Fruit fly (Drosophila melanogaster) whole organism, embryonic: ENCODE data around the gene jim.
A peak's percentile ranks its signal among the peaks of the same experiment; 100 is the strongest.

Source experiments
- CG10959 ChIP-seq: fragments of 200-800 bp; sonication (Bioruptor generic); IDR thresholded peaks from 2 replicates; pipeline ENCODE4 v1.3.6; 2022; ENCODE audit warnings: missing biosample characterization, missing genetic modification characterization
- CG11085 ChIP-seq: fragments of 200-800 bp; sonication (Bioruptor generic); IDR thresholded peaks from 2 replicates; pipeline ENCODE4 v1.3.6; 2022; ENCODE audit warnings: missing biosample characterization, missing genetic modification characterization
- CG11696 ChIP-seq: fragments of 200-800 bp; sonication (Bioruptor generic); IDR thresholded peaks from 2 replicates; pipeline ENCODE4 v1.3.6; 2022; ENCODE audit warnings: missing biosample characterization, missing genetic modification characterization
- CG12659 ChIP-seq: fragments of 200-800 bp; sonication (Bioruptor generic); optimal IDR thresholded peaks from 3 replicates; lab custom pipeline; 2017; ENCODE audit warnings: mild to moderate bottlenecking, missing biosample characterization, missing genetic modification reagents, missing genetic modification characterization
- CG12769 ChIP-seq: fragments of 200-800 bp; sonication (Bioruptor generic); optimal IDR thresholded peaks from 2 replicates; lab custom pipeline; 2019; ENCODE audit warnings: missing biosample characterization, mild to moderate bottlenecking, missing genetic modification characterization, moderate library complexity
- CG13894 ChIP-seq: fragments of 200-800 bp; sonication (Bioruptor generic); optimal IDR thresholded peaks from 3 replicates; lab custom pipeline; 2018; ENCODE audit warnings: missing biosample characterization, mild to moderate bottlenecking, missing genetic modification characterization, moderate library complexity
- CG14050 ChIP-seq: fragments of 200-800 bp; sonication (Bioruptor generic); IDR thresholded peaks from 3 replicates; pipeline ENCODE4 v1.3.6; 2022; ENCODE audit warnings: missing biosample characterization, missing genetic modification characterization
- CG16779 ChIP-seq: fragments of 200-800 bp; sonication (Bioruptor generic); IDR thresholded peaks from 2 replicates; pipeline ENCODE4 v1.3.6; 2022; ENCODE audit warnings: missing biosample characterization, missing genetic modification characterization
- CG17186 ChIP-seq: fragments of 200-800 bp; sonication (Bioruptor generic); optimal IDR thresholded peaks from 3 replicates; lab custom pipeline; 2017; ENCODE audit warnings: missing biosample characterization, missing genetic modification reagents, missing genetic modification characterization
- CG17829 ChIP-seq: fragments of 200-800 bp; optimal IDR thresholded peaks from 2 replicates; lab custom pipeline; 2019; ENCODE audit warnings: missing biosample characterization, mild to moderate bottlenecking, missing genetic modification characterization, moderate library complexity
- CG30431 ChIP-seq: fragments of 200-800 bp; sonication (Bioruptor generic); optimal IDR thresholded peaks from 2 replicates; lab custom pipeline; 2017; ENCODE audit warnings: missing biosample characterization, missing genetic modification characterization
- CG3163 ChIP-seq: fragments of 200-800 bp; sonication (Bioruptor generic); optimal IDR thresholded peaks from 3 replicates; lab custom pipeline; 2016; ENCODE audit warnings: missing biosample characterization, missing genetic modification characterization
- CG3726 ChIP-seq: fragments of 200-800 bp; sonication (Bioruptor generic); IDR thresholded peaks from 3 replicates; pipeline ENCODE4, ENCODE4 v1.3.6; 2022; ENCODE audit warnings: missing biosample characterization, missing genetic modification characterization
- CG6175 ChIP-seq: fragments of 200-800 bp; sonication (Bioruptor generic); IDR thresholded peaks from 3 replicates; pipeline ENCODE4 v1.3.6; 2022; ENCODE audit warnings: missing biosample characterization, missing genetic modification characterization
- CG6854 ChIP-seq: fragments of 200-800 bp; sonication (Bioruptor generic); optimal IDR thresholded peaks from 3 replicates; lab custom pipeline; 2017; ENCODE audit warnings: missing biosample characterization, mild to moderate bottlenecking, missing genetic modification characterization
- CG7357 ChIP-seq: fragments of 200-800 bp; sonication (Bioruptor generic); IDR thresholded peaks from 3 replicates; pipeline ENCODE4 v1.3.6; 2022; ENCODE audit warnings: missing biosample characterization, missing genetic modification characterization
- CG7786 ChIP-seq: fragments of 200-800 bp; sonication (Bioruptor generic); optimal IDR thresholded peaks from 2 replicates; lab custom pipeline; 2016; ENCODE audit warnings: missing biosample characterization, missing genetic modification characterization
- CG9437 ChIP-seq: fragments of 200-800 bp; sonication (Bioruptor generic); optimal IDR thresholded peaks from 2 replicates; lab custom pipeline; 2018; ENCODE audit warnings: missing biosample characterization, mild to moderate bottlenecking, missing genetic modification characterization
- Elba2 ChIP-seq: fragments of 200-800 bp; sonication (Bioruptor generic); optimal IDR thresholded peaks from 3 replicates; lab custom pipeline; 2016; ENCODE audit warnings: missing biosample characterization, missing genetic modification characterization
- HmgD ChIP-seq: fragments of 200-800 bp; sonication (Bioruptor generic); optimal IDR thresholded peaks from 3 replicates; lab custom pipeline; 2016; ENCODE audit warnings: missing biosample characterization, missing genetic modification characterization
- MESR4 ChIP-seq: fragments of 200-800 bp; sonication (Bioruptor generic); optimal IDR thresholded peaks from 2 replicates; lab custom pipeline; 2018; ENCODE audit warnings: missing biosample characterization, mild to moderate bottlenecking, missing genetic modification characterization, moderate library complexity
- NFAT ChIP-seq: fragments of 200-800 bp; sonication (Bioruptor generic); IDR thresholded peaks from 2 replicates; pipeline ENCODE4 v1.3.6; 2022; ENCODE audit warnings: missing biosample characterization, missing genetic modification characterization
- Side ChIP-seq: fragments of 200-800 bp; sonication (Bioruptor generic); optimal IDR thresholded peaks from 2 replicates; lab custom pipeline; 2016; ENCODE audit warnings: missing biosample characterization, missing genetic modification characterization
- Sox100B ChIP-seq: fragments of 200-800 bp; sonication (Bioruptor generic); optimal IDR thresholded peaks from 3 replicates; lab custom pipeline; 2018; ENCODE audit warnings: missing biosample characterization, mild to moderate bottlenecking, missing genetic modification characterization
- Taf1 ChIP-seq: fragments of 200-800 bp; sonication (Bioruptor generic); IDR thresholded peaks from 2 replicates; pipeline ENCODE4 v1.3.6; 2022; ENCODE audit warnings: missing biosample characterization, missing genetic modification characterization
- Trl ChIP-seq, 3 experiments: fragments of >200 bp in 2 of 3; fragments of 200-800 bp in 1 of 3; sonication (Bioruptor generic) in 1 of 3; optimal IDR thresholded peaks; 2 replicates in 1 of 3; 3 replicates in 2 of 3; lab custom pipeline; 2016 to 2017; ENCODE audit warnings: missing biosample characterization in 1 of 3, missing genetic modification characterization in 1 of 3
- chinmo ChIP-seq: fragments of 200-800 bp; sonication (Bioruptor generic); IDR thresholded peaks from 4 replicates; pipeline ENCODE4 v1.3.6; 2022; ENCODE audit warnings: missing biosample characterization, missing genetic modification characterization; ENCODE audit not compliant: partially characterized antibody
- cwo ChIP-seq: fragments of 200-800 bp; sonication (Bioruptor generic); optimal IDR thresholded peaks from 3 replicates; lab custom pipeline; 2017; ENCODE audit warnings: missing biosample characterization, missing genetic modification characterization, mild to moderate bottlenecking, moderate library complexity, missing genetic modification reagents
- ems ChIP-seq: fragments of 200-800 bp; sonication (Bioruptor generic); optimal IDR thresholded peaks from 3 replicates; lab custom pipeline; 2016; ENCODE audit warnings: missing biosample characterization, missing genetic modification characterization
- eve ChIP-seq, 2 experiments: fragments of >200 bp; optimal IDR thresholded peaks; 2 replicates each; lab custom pipeline; 2017; ENCODE audit warnings: missing biosample characterization in 2 of 2, missing genetic modification characterization in 2 of 2
- grn ChIP-seq: fragments of 200-800 bp; sonication (Bioruptor generic); optimal IDR thresholded peaks from 3 replicates; lab custom pipeline; 2017; ENCODE audit warnings: missing biosample characterization, missing genetic modification characterization
- ind ChIP-seq: fragments of 200-800 bp; sonication (Bioruptor generic); optimal IDR thresholded peaks from 3 replicates; lab custom pipeline; 2016; ENCODE audit warnings: missing biosample characterization, missing genetic modification characterization
- jigr1 ChIP-seq: fragments of 200-800 bp; sonication (Bioruptor generic); IDR thresholded peaks from 3 replicates; pipeline ENCODE4 v1.3.6; 2022; ENCODE audit warnings: missing biosample characterization, missing genetic modification characterization
- kay ChIP-seq: fragments of 200-800 bp; sonication (Bioruptor generic); optimal IDR thresholded peaks from 2 replicates; lab custom pipeline; 2016; ENCODE audit warnings: missing biosample characterization, missing genetic modification characterization
- ken ChIP-seq: fragments of 200-800 bp; sonication (Bioruptor generic); IDR thresholded peaks from 3 replicates; pipeline ENCODE4 v1.3.6; 2022; ENCODE audit warnings: missing biosample characterization, missing genetic modification characterization
- kni ChIP-seq: fragments of 200-800 bp; sonication (Bioruptor generic); optimal IDR thresholded peaks from 3 replicates; lab custom pipeline; 2017; ENCODE audit warnings: mild to moderate bottlenecking, missing biosample characterization, missing genetic modification reagents, missing genetic modification characterization
- nerfin-1 ChIP-seq: fragments of 200-800 bp; sonication (Bioruptor generic); optimal IDR thresholded peaks from 3 replicates; lab custom pipeline; 2019; ENCODE audit warnings: missing biosample characterization, mild to moderate bottlenecking, missing genetic modification characterization, moderate library complexity
- odd ChIP-seq: fragments of 200-800 bp; sonication (Bioruptor generic); optimal IDR thresholded peaks from 2 replicates; lab custom pipeline; 2017; ENCODE audit warnings: missing biosample characterization, mild to moderate bottlenecking, missing genetic modification characterization
- pita ChIP-seq: fragments of 200-800 bp; sonication (Bioruptor generic); optimal IDR thresholded peaks from 2 replicates; lab custom pipeline; 2017; ENCODE audit warnings: missing biosample characterization, mild to moderate bottlenecking, missing genetic modification characterization
- sens ChIP-seq: fragments of 200-800 bp; sonication (Bioruptor generic); peaks from one replicate; lab custom pipeline; 2016; ENCODE audit warnings: missing biosample characterization, missing genetic modification characterization
- stwl ChIP-seq: fragments of 200-800 bp; sonication (Bioruptor generic); optimal IDR thresholded peaks from 3 replicates; lab custom pipeline; 2018; ENCODE audit warnings: missing biosample characterization, mild to moderate bottlenecking, missing genetic modification characterization, moderate library complexity
- sug ChIP-seq: fragments of 200-800 bp; optimal IDR thresholded peaks from 2 replicates; lab custom pipeline; 2019; ENCODE audit warnings: missing biosample characterization, mild to moderate bottlenecking, missing genetic modification characterization, moderate library complexity
- tap ChIP-seq: fragments of 200-800 bp; optimal IDR thresholded peaks from 3 replicates; lab custom pipeline; 2019; ENCODE audit warnings: missing biosample characterization, mild to moderate bottlenecking, missing genetic modification characterization, moderate library complexity
- tup ChIP-seq: fragments of 200-800 bp; sonication (Bioruptor generic); optimal IDR thresholded peaks from 2 replicates; lab custom pipeline; 2016; ENCODE audit warnings: missing biosample characterization, mild to moderate bottlenecking, missing genetic modification characterization, moderate library complexity
- unc-4 ChIP-seq: fragments of 200-800 bp; sonication (Bioruptor generic); IDR thresholded peaks from 2 replicates; pipeline ENCODE4 v1.3.6; 2022; ENCODE audit warnings: missing biosample characterization, missing genetic modification characterization; ENCODE audit not compliant: partially characterized antibody
- wek ChIP-seq: fragments of 200-800 bp; sonication (Bioruptor generic); optimal IDR thresholded peaks from 3 replicates; lab custom pipeline; 2018; ENCODE audit warnings: missing biosample characterization, mild to moderate bottlenecking, missing genetic modification characterization, moderate library complexity
- zf30C ChIP-seq: fragments of 200-800 bp; sonication (Bioruptor generic); optimal IDR thresholded peaks from 3 replicates; lab custom pipeline; 2018; ENCODE audit warnings: missing biosample characterization, mild to moderate bottlenecking, missing genetic modification characterization

Gene jim

dm6 chr3L:22787947-22788489 is 47.0 kb downstream of the jim start, which contains the start of gene CG14448:
Gene CG14448, plus strand, starts transcription at chr3L:22788439.
- TF ChIP-seq CG12659 (GFP tag; lab: Kevin White, UChicago), result no peak
- TF ChIP-seq tup (GFP tag; lab: Kevin White, UChicago), result no peak
- no peak for TF ChIP-seq kay
- no peak for TF ChIP-seq ken (GFP tag; lab: Robert Waterston, UW)
- no peak for TF ChIP-seq CG7357
- TF ChIP-seq Trl (optimal IDR thresholded peaks at IDR 0.05; lab: Kevin White, UChicago), result peak; percentile 32 to 62
- TF ChIP-seq Trl (GFP tag; optimal IDR thresholded peaks at IDR 0.05; lab: Kevin White, UChicago), result no peak
- peak; percentile 81 for TF ChIP-seq CG3163 (GFP tag; lab: Kevin White, UChicago)

- TF ChIP-seq CG30431, result no peak
- TF ChIP-seq sens (GFP tag; lab: Kevin White, UChicago), result peak; percentile 37
- TF ChIP-seq nerfin-1 (tag; lab: Kevin White, UChicago), result no peak
- TF ChIP-seq, all 482 proteins: peak for 1
Observed at dm6 chr3L:22774479-22774878, 60.5 kb downstream of the jim start.

- TF ChIP-seq sug (tag; lab: Kevin White, UChicago) (peak; percentile 88), Side (GFP tag; lab: Kevin White, UChicago) (no peak), CG6175 (GFP tag; lab: Robert Waterston, UW) (no peak), eve (GFP tag; optimal IDR thresholded peaks at IDR 0.05; lab: Kevin White, UChicago) (no peak), chinmo (peak; percentile 92; the same call in 3 of the 4 replicates), wek (GFP tag; lab: Kevin White, UChicago) (no peak), Elba2 (GFP tag; lab: Kevin White, UChicago) (peak; percentile 29), CG3726 (GFP tag; lab: Robert Waterston, UW) (no peak), Trl (optimal IDR thresholded peaks at IDR 0.05; lab: Kevin White, UChicago) (peak; percentile 33 to 50), Trl (GFP tag; optimal IDR thresholded peaks at IDR 0.05; lab: Kevin White, UChicago) (no peak), kni (GFP tag; lab: Kevin White, UChicago) (peak; percentile 73), CG7786 (GFP tag; lab: Kevin White, UChicago) (no peak), Taf1 (GFP tag; lab: Robert Waterston, UW) (no peak), CG13894 (tag; lab: Kevin White, UChicago) (no peak), CG11085 (GFP tag; lab: Robert Waterston, UW) (no peak), ems (GFP tag; lab: Kevin White, UChicago) (no peak), stwl (tag; lab: Kevin White, UChicago) (peak; percentile 50), odd (no peak), CG14050 (no peak), pita (GFP tag; lab: Kevin White, UChicago) (no peak), tap (no peak), unc-4 (no peak), CG10959 (GFP tag; lab: Robert Waterston, UW) (no peak), CG12769 (peak; percentile 38), CG9437 (GFP tag; lab: Kevin White, UChicago) (no peak), ind (no peak), NFAT (GFP tag; lab: Robert Waterston, UW) (no peak), CG11696 (GFP tag; lab: Robert Waterston, UW) (no peak), Sox100B (GFP tag; lab: Kevin White, UChicago) (no peak), HmgD (GFP tag; lab: Kevin White, UChicago) (no peak), CG17829 (tag; lab: Kevin White, UChicago) (peak; percentile 64), CG16779 (GFP tag; lab: Robert Waterston, UW) (no peak), zf30C (GFP tag; lab: Kevin White, UChicago) (no peak), CG17186 (GFP tag; lab: Kevin White, UChicago) (peak; percentile 100), jigr1 (GFP tag; lab: Robert Waterston, UW) (no peak), grn (no peak), MESR4 (GFP tag; lab: Kevin White, UChicago) (peak; percentile 42), CG6854 (GFP tag; lab: Kevin White, UChicago) (no peak), cwo (GFP tag; lab: Kevin White, UChicago) (peak; percentile 92)
Observed at dm6 chr3L:22773383-22773873, 61.6 kb downstream of the jim start.
